Worm (Caenorhabditis elegans) whole organism, early embryonic: ENCODE data around the gene T13G4.4.

Experiments used
- aly-1 ChIP-seq: sonication (generic microtip); optimal IDR thresholded peaks from 2 replicates; lab custom pipeline; 2016; ENCODE audit warnings: missing genetic modification characterization, missing compliant biosample characterization
- ama-1 ChIP-seq: fragments of 150-350 bp; optimal IDR thresholded peaks from 2 replicates; lab custom pipeline; 2014
- ceh-13 ChIP-seq: fragments of 200-800 bp; sonication (Bioruptor generic); optimal IDR thresholded peaks from 2 replicates; lab custom pipeline; 2018; ENCODE audit warnings: mild to moderate bottlenecking, missing genetic modification characterization, missing compliant biosample characterization
- ets-7 ChIP-seq: sonication (generic microtip); optimal IDR thresholded peaks from 2 replicates; lab custom pipeline; 2016; ENCODE audit warnings: missing genotype, missing genetic modification characterization, missing compliant biosample characterization
- scrt-1 ChIP-seq: fragments of 200-800 bp; sonication (Bioruptor generic); IDR thresholded peaks from 2 replicates; pipeline ENCODE4 v1.3.6; 2022; ENCODE audit warnings: missing genetic modification characterization, missing compliant biosample characterization
- sea-1 ChIP-seq: fragments of 200-800 bp; sonication (Bioruptor generic); conservative IDR thresholded peaks from 2 replicates; pipeline ENCODE4 v1.3.6; 2022; ENCODE audit warnings: missing genetic modification characterization, missing compliant biosample characterization

DNA sequence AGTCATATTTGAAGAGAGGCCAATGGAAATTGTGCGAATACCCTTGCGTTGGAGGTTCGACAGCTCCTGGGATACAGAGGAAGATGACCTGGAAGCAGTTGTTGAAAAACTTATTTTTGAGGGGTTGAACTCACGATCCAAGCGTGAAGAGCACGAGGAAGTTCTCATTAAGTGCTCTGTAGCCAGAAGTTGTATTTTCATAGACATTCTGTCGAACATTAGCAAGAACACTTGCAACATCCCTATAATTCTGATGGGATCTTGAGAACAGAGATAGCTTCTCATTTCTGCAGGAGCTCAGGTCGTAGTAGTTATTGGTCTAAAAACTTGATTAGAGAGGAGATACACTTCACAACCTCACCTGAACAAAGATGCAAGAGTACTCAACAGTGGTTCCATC is 49.9 kb downstream of the T13G4.4 start:
- TF ChIP-seq ama-1 (no peak), aly-1 (tag; lab: Kevin White, UChicago) (no peak), ceh-13 (GFP tag; lab: Kevin White, UChicago) (no peak), scrt-1 (no peak), ets-7 (tag; lab: Kevin White, UChicago) (no peak), sea-1 (no peak)
